Fruit fly (Drosophila melanogaster) whole organism, pupa: ENCODE results near the gene Glut4EF.

Experiments used
- CG15710 ChIP-seq: fragments of 200-800 bp; sonication (Bioruptor generic); optimal IDR thresholded peaks from 2 replicates; lab custom pipeline; 2018; ENCODE audit warnings: missing biosample characterization, mild to moderate bottlenecking, missing genetic modification characterization, moderate library complexity
- CG8159 ChIP-seq: fragments of 200-800 bp; sonication (Bioruptor generic); optimal IDR thresholded peaks from 3 replicates; lab custom pipeline; 2018; ENCODE audit warnings: missing biosample characterization, mild to moderate bottlenecking, missing genetic modification characterization, moderate library complexity
- CG8301 ChIP-seq: fragments of 200-800 bp; sonication (Bioruptor generic); optimal IDR thresholded peaks from 2 replicates; lab custom pipeline; 2018; ENCODE audit warnings: missing biosample characterization, mild to moderate bottlenecking, missing genetic modification characterization
- gl ChIP-seq: fragments of 200-800 bp; sonication (Bioruptor generic); optimal IDR thresholded peaks from 2 replicates; lab custom pipeline; 2018; ENCODE audit warnings: missing biosample characterization, mild to moderate bottlenecking, missing genetic modification characterization

dm6 chr3R:9914287-9914686 is 39.8 kb downstream of the Glut4EF start:
- TF ChIP-seq CG8301 (tag; lab: Kevin White, UChicago) (no peak), gl (tag; lab: Kevin White, UChicago) (no peak), CG15710 (tag; lab: Kevin White, UChicago) (no peak), CG8159 (tag; lab: Kevin White, UChicago) (no peak)
